Fruit fly (Drosophila melanogaster) whole organism, prepupa: Measurements from ENCODE around the gene Tango6.

Source experiments
- Blimp-1 ChIP-seq: fragments of 200-800 bp; sonication (Bioruptor generic); optimal IDR thresholded peaks from 3 replicates; lab custom pipeline; 2017; ENCODE audit warnings: missing biosample characterization, missing genetic modification characterization, mild to moderate bottlenecking, moderate library complexity, missing genetic modification reagents
- CG10631 ChIP-seq: fragments of 200-800 bp; sonication (Bioruptor generic); optimal IDR thresholded peaks from 2 replicates; lab custom pipeline; 2016; ENCODE audit warnings: missing biosample characterization, missing genetic modification characterization
- CG11294 ChIP-seq: fragments of 200-800 bp; sonication (Bioruptor generic); IDR thresholded peaks from 2 replicates; pipeline ENCODE4 v1.3.6; 2022; ENCODE audit warnings: missing biosample characterization, missing genetic modification characterization
- CG11762 ChIP-seq: fragments of 200-800 bp; sonication (Bioruptor generic); optimal IDR thresholded peaks from 3 replicates; lab custom pipeline; 2016; ENCODE audit warnings: missing biosample characterization, missing genetic modification characterization; ENCODE audit not compliant: insufficient read depth
- CG11902 ChIP-seq: fragments of 200-800 bp; sonication (Bioruptor generic); optimal IDR thresholded peaks from 3 replicates; lab custom pipeline; 2016; ENCODE audit warnings: missing biosample characterization, missing genetic modification characterization
- CG15336 ChIP-seq: fragments of 200-800 bp; sonication (Bioruptor generic); IDR thresholded peaks from 2 replicates; pipeline ENCODE4 v1.3.6; 2022; ENCODE audit warnings: missing biosample characterization, missing genetic modification characterization
- CG1621 ChIP-seq: fragments of 200-800 bp; sonication (Bioruptor generic); optimal IDR thresholded peaks from 3 replicates; lab custom pipeline; 2018; ENCODE audit warnings: missing biosample characterization, mild to moderate bottlenecking, missing genetic modification characterization
- CG16779 ChIP-seq: fragments of 200-800 bp; sonication (Bioruptor generic); optimal IDR thresholded peaks from 3 replicates; lab custom pipeline; 2017; ENCODE audit warnings: missing biosample characterization, mild to moderate bottlenecking, missing genetic modification characterization
- CG31627 ChIP-seq: fragments of 200-800 bp; sonication (Bioruptor generic); optimal IDR thresholded peaks from 3 replicates; lab custom pipeline; 2016; ENCODE audit warnings: missing biosample characterization, missing genetic modification characterization
- CG32006 ChIP-seq: fragments of 200-800 bp; sonication (Bioruptor generic); optimal IDR thresholded peaks from 3 replicates; lab custom pipeline; 2017; ENCODE audit warnings: missing biosample characterization, mild to moderate bottlenecking, missing genetic modification characterization
- CG34406 ChIP-seq: fragments of 200-800 bp; sonication (Bioruptor generic); optimal IDR thresholded peaks from 3 replicates; lab custom pipeline; 2016; ENCODE audit warnings: missing biosample characterization, missing genetic modification characterization
- CG3919 ChIP-seq: fragments of 200-800 bp; sonication (Bioruptor generic); optimal IDR thresholded peaks from 3 replicates; lab custom pipeline; 2016; ENCODE audit warnings: missing biosample characterization, missing genetic modification characterization
- CG4318 ChIP-seq: fragments of 200-800 bp; sonication (Bioruptor generic); optimal IDR thresholded peaks from 3 replicates; lab custom pipeline; 2017; ENCODE audit warnings: missing biosample characterization, mild to moderate bottlenecking, missing genetic modification characterization
- CG6276 ChIP-seq: fragments of 200-800 bp; sonication (Bioruptor generic); optimal IDR thresholded peaks from 2 replicates; lab custom pipeline; 2017; ENCODE audit warnings: missing biosample characterization, mild to moderate bottlenecking, missing genetic modification characterization
- CG6792 ChIP-seq: fragments of 200-800 bp; sonication (Bioruptor generic); optimal IDR thresholded peaks from 3 replicates; lab custom pipeline; 2016; ENCODE audit warnings: missing biosample characterization, missing genetic modification characterization
- CG6808 ChIP-seq: fragments of 200-800 bp; sonication (Bioruptor generic); optimal IDR thresholded peaks from 3 replicates; lab custom pipeline; 2017; ENCODE audit warnings: missing biosample characterization, missing genetic modification characterization, mild to moderate bottlenecking, moderate library complexity, missing genetic modification reagents
- CG6854 ChIP-seq: fragments of 200-800 bp; sonication (Bioruptor generic); optimal IDR thresholded peaks from 2 replicates; lab custom pipeline; 2017; ENCODE audit warnings: missing biosample characterization, mild to moderate bottlenecking, missing genetic modification characterization
- CG7368 ChIP-seq: fragments of 200-800 bp; sonication (Bioruptor generic); optimal IDR thresholded peaks from 3 replicates; lab custom pipeline; 2016; ENCODE audit warnings: missing biosample characterization, missing genetic modification characterization
- CG8119 ChIP-seq: fragments of 200-800 bp; sonication (Bioruptor generic); IDR thresholded peaks from 3 replicates; pipeline ENCODE4 v1.3.6; 2022; ENCODE audit warnings: missing biosample characterization, missing genetic modification characterization
- CG8319 ChIP-seq: fragments of 200-800 bp; sonication (Bioruptor generic); optimal IDR thresholded peaks from 3 replicates; lab custom pipeline; 2016; ENCODE audit warnings: missing biosample characterization, missing genetic modification characterization
- CG9139 ChIP-seq: fragments of 200-800 bp; sonication (Bioruptor generic); optimal IDR thresholded peaks from 3 replicates; lab custom pipeline; 2017; ENCODE audit warnings: missing biosample characterization, mild to moderate bottlenecking, missing genetic modification characterization
- Eip75B ChIP-seq: fragments of 200-800 bp; sonication (Bioruptor generic); optimal IDR thresholded peaks from 3 replicates; lab custom pipeline; 2016; ENCODE audit warnings: missing biosample characterization, missing genetic modification characterization
- Eip78C ChIP-seq: fragments of 200-800 bp; sonication (Bioruptor generic); peaks from one replicate; lab custom pipeline; 2016; ENCODE audit warnings: missing biosample characterization, missing genetic modification characterization
- Ets96B ChIP-seq: fragments of 200-800 bp; optimal IDR thresholded peaks from 2 replicates; lab custom pipeline; 2019; ENCODE audit warnings: missing biosample characterization, mild to moderate bottlenecking, missing genetic modification characterization, moderate library complexity
- Hr38 ChIP-seq: sonication (Bioruptor generic); optimal IDR thresholded peaks from 2 replicates; lab custom pipeline; 2016; ENCODE audit warnings: missing biosample characterization, missing genetic modification characterization
- Hr39 ChIP-seq: fragments of 200-800 bp; sonication (Bioruptor generic); optimal IDR thresholded peaks from 2 replicates; lab custom pipeline; 2016; ENCODE audit warnings: missing biosample characterization, missing genetic modification characterization
- Hr4 ChIP-seq: fragments of 200-800 bp; sonication (Bioruptor generic); optimal IDR thresholded peaks from 3 replicates; lab custom pipeline; 2016; ENCODE audit warnings: missing biosample characterization, missing genetic modification characterization
- Lpt ChIP-seq: fragments of 200-800 bp; sonication (Bioruptor generic); optimal IDR thresholded peaks from 3 replicates; lab custom pipeline; 2016; ENCODE audit warnings: missing biosample characterization, missing genetic modification characterization
- Met ChIP-seq: fragments of 200-800 bp; sonication (Bioruptor generic); optimal IDR thresholded peaks from 3 replicates; lab custom pipeline; 2016; ENCODE audit warnings: missing biosample characterization, missing genetic modification characterization
- OdsH ChIP-seq: fragments of 200-800 bp; sonication (Bioruptor generic); optimal IDR thresholded peaks from 3 replicates; lab custom pipeline; 2016; ENCODE audit warnings: missing biosample characterization, missing genetic modification characterization
- Smox ChIP-seq: fragments of 200-800 bp; sonication (Bioruptor generic); optimal IDR thresholded peaks from 3 replicates; lab custom pipeline; 2016; ENCODE audit warnings: missing biosample characterization, missing genetic modification characterization
- Sox14 ChIP-seq: fragments of 200-800 bp; sonication (Bioruptor generic); optimal IDR thresholded peaks from 3 replicates; lab custom pipeline; 2016; ENCODE audit warnings: missing biosample characterization, missing genetic modification characterization
- achi ChIP-seq: fragments of 200-800 bp; sonication (Bioruptor generic); optimal IDR thresholded peaks from 3 replicates; lab custom pipeline; 2016; ENCODE audit warnings: missing biosample characterization, missing genetic modification characterization
- acj6 ChIP-seq: fragments of 200-800 bp; sonication (Bioruptor generic); optimal IDR thresholded peaks from 3 replicates; lab custom pipeline; 2016; ENCODE audit warnings: missing biosample characterization, missing genetic modification characterization
- cyc ChIP-seq: fragments of 200-800 bp; sonication (Bioruptor generic); optimal IDR thresholded peaks from 3 replicates; lab custom pipeline; 2016; ENCODE audit warnings: missing biosample characterization, missing genetic modification characterization
- dac ChIP-seq: fragments of 200-800 bp; sonication (Bioruptor generic); optimal IDR thresholded peaks from 2 replicates; lab custom pipeline; 2017; ENCODE audit warnings: missing biosample characterization, mild to moderate bottlenecking, missing genetic modification characterization
- dsx ChIP-seq: fragments of 200-800 bp; optimal IDR thresholded peaks from 3 replicates; lab custom pipeline; 2019; ENCODE audit warnings: missing biosample characterization, mild to moderate bottlenecking, missing genetic modification characterization, moderate library complexity; ENCODE audit not compliant: poor library complexity, severe bottlenecking
- esn ChIP-seq: fragments of 200-800 bp; sonication (Bioruptor generic); optimal IDR thresholded peaks from 2 replicates; lab custom pipeline; 2016; ENCODE audit warnings: missing biosample characterization, mild to moderate bottlenecking, missing genetic modification characterization, moderate library complexity
- fd59A ChIP-seq: fragments of 200-800 bp; sonication (Bioruptor generic); optimal IDR thresholded peaks from 2 replicates; lab custom pipeline; 2017; ENCODE audit warnings: missing biosample characterization, mild to moderate bottlenecking, missing genetic modification characterization, missing genetic modification reagents
- fd85E ChIP-seq: fragments of 200-800 bp; sonication (Bioruptor generic); optimal IDR thresholded peaks from 3 replicates; lab custom pipeline; 2016; ENCODE audit warnings: missing biosample characterization, missing genetic modification characterization
- fkh ChIP-seq: fragments of 200-800 bp; sonication (Bioruptor generic); optimal IDR thresholded peaks from 3 replicates; lab custom pipeline; 2017; ENCODE audit warnings: missing biosample characterization, mild to moderate bottlenecking, missing genetic modification characterization, moderate library complexity
- lz ChIP-seq: fragments of 200-800 bp; sonication (Bioruptor generic); optimal IDR thresholded peaks from 3 replicates; lab custom pipeline; 2016; ENCODE audit warnings: missing biosample characterization, missing genetic modification characterization
- net ChIP-seq: fragments of 200-800 bp; sonication (Bioruptor generic); optimal IDR thresholded peaks from 3 replicates; lab custom pipeline; 2016; ENCODE audit warnings: missing biosample characterization, missing genetic modification characterization
- pdm3 ChIP-seq: fragments of 200-800 bp; sonication (Bioruptor generic); optimal IDR thresholded peaks from 3 replicates; lab custom pipeline; 2016; ENCODE audit warnings: missing biosample characterization, missing genetic modification characterization
- salr ChIP-seq, 2 experiments: fragments of 200-800 bp; sonication (Bioruptor generic); optimal IDR thresholded peaks; 3 replicates each; lab custom pipeline; 2016 to 2018; ENCODE audit warnings: missing biosample characterization in 2 of 2, missing genetic modification characterization in 2 of 2, mild to moderate bottlenecking in 1 of 2
- ss ChIP-seq, 2 experiments: fragments of 200-800 bp; sonication (Bioruptor generic); optimal IDR thresholded peaks; 2 replicates in 1 of 2; 3 replicates in 1 of 2; lab custom pipeline; 2017 to 2018; ENCODE audit warnings: mild to moderate bottlenecking in 2 of 2, missing biosample characterization in 2 of 2, missing genetic modification characterization in 2 of 2, moderate library complexity in 1 of 2
- topi ChIP-seq: fragments of 200-800 bp; sonication (Bioruptor generic); optimal IDR thresholded peaks from 3 replicates; lab custom pipeline; 2016; ENCODE audit warnings: missing biosample characterization, missing genetic modification characterization

Tango6 gene

dm6 chr2L:19002959-19003371 lies 34.1 kb downstream of the Tango6 start, which contains the start of gene CG31793 (continued):
- TF ChIP-seq fkh (peak; percentile 76), Ets96B (peak; percentile 60), CG9139 (peak; percentile 45), Hr4 (GFP tag; lab: Kevin White, UChicago) (peak; percentile 36), CG15336 (GFP tag; lab: Robert Waterston, UW) (peak; percentile 82), lz (GFP tag; lab: Kevin White, UChicago) (peak; percentile 26), CG10631 (GFP tag; lab: Kevin White, UChicago) (peak; percentile 49), CG6808 (GFP tag; lab: Kevin White, UChicago) (peak; percentile 40), CG32006 (GFP tag; lab: Kevin White, UChicago) (peak; percentile 53), OdsH (GFP tag; lab: Kevin White, UChicago) (peak; percentile 61), fd59A (no peak), Sox14 (GFP tag; lab: Kevin White, UChicago) (no peak), CG6792 (GFP tag; lab: Kevin White, UChicago) (peak; percentile 42), achi (GFP tag; lab: Kevin White, UChicago) (peak; percentile 68), acj6 (GFP tag; lab: Kevin White, UChicago) (peak; percentile 43)

- TF ChIP-seq CG4318 (no peak), salr (GFP tag; optimal IDR thresholded peaks at IDR 0.05; lab: Kevin White, UChicago) (peak in 1 of 2 experiments; percentile 84), topi (GFP tag; lab: Kevin White, UChicago) (peak; percentile 84), esn (GFP tag; lab: Kevin White, UChicago) (peak; percentile 87), pdm3 (GFP tag; lab: Kevin White, UChicago) (peak; percentile 70), Hr4 (GFP tag; lab: Kevin White, UChicago) (peak; percentile 26), net (GFP tag; lab: Kevin White, UChicago) (peak; percentile 90), CG15336 (GFP tag; lab: Robert Waterston, UW) (peak; percentile 70), ss (GFP tag; optimal IDR thresholded peaks at IDR 0.05; lab: Kevin White, UChicago) (peak; percentile 88 to 89), CG6854 (GFP tag; lab: Kevin White, UChicago) (peak; percentile 98), CG6792 (GFP tag; lab: Kevin White, UChicago) (peak; percentile 69), Hr38 (no peak), lz (GFP tag; lab: Kevin White, UChicago) (peak; percentile 82), achi (GFP tag; lab: Kevin White, UChicago) (peak; percentile 80), fd85E (GFP tag; lab: Kevin White, UChicago) (peak; percentile 90), CG7368 (GFP tag; lab: Kevin White, UChicago) (peak; percentile 69), Blimp-1 (GFP tag; lab: Kevin White, UChicago) (peak; percentile 54), CG32006 (GFP tag; lab: Kevin White, UChicago) (peak; percentile 37), fkh (peak; percentile 79), CG31627 (GFP tag; lab: Kevin White, UChicago) (peak; percentile 70), CG8119 (GFP tag; lab: Robert Waterston, UW) (0 out of 3 replicates have a peak, but pooled peaks have one; percentile 44), CG3919 (GFP tag; lab: Kevin White, UChicago) (peak; percentile 91), Eip78C (GFP tag; lab: Kevin White, UChicago) (peak; percentile 93), Hr39 (GFP tag; lab: Kevin White, UChicago) (peak; percentile 65), CG6276 (peak; percentile 39), acj6 (GFP tag; lab: Kevin White, UChicago) (peak; percentile 48), CG11762 (GFP tag; lab: Kevin White, UChicago) (peak; percentile 52), dsx (GFP tag; lab: Kevin White, UChicago) (peak; percentile 72), Smox (GFP tag; lab: Kevin White, UChicago) (peak; percentile 62), fd59A (peak; percentile 43), CG11902 (GFP tag; lab: Kevin White, UChicago) (peak; percentile 33), OdsH (GFP tag; lab: Kevin White, UChicago) (peak; percentile 62), cyc (GFP tag; lab: Kevin White, UChicago) (peak; percentile 77), CG11294 (GFP tag; lab: Robert Waterston, UW) (peak; percentile 56), CG10631 (GFP tag; lab: Kevin White, UChicago) (peak; percentile 33), Lpt (GFP tag; lab: Kevin White, UChicago) (no peak), Sox14 (GFP tag; lab: Kevin White, UChicago) (peak; percentile 81), CG1621 (tag; lab: Kevin White, UChicago) (peak; percentile 78), Met (GFP tag; lab: Kevin White, UChicago) (peak; percentile 85), CG9139 (peak; percentile 84), CG34406 (GFP tag; lab: Kevin White, UChicago) (peak; percentile 81), CG16779 (tag; lab: Kevin White, UChicago) (peak; percentile 85), dac (GFP tag; lab: Kevin White, UChicago) (peak; percentile 60), Eip75B (GFP tag; lab: Kevin White, UChicago) (peak; percentile 83), CG8319 (GFP tag; lab: Kevin White, UChicago) (peak; percentile 56)
Observed at dm6 chr2L:19009130-19009529, 40.3 kb downstream of the Tango6 start, which contains the start of gene RpL30. TSS of gene RpL30 (minus strand) at chr2L:19009306.
